Worm (Caenorhabditis elegans) whole organism, mixed stage, embryonic: ENCODE data around the gene lgc-26.

Experiments used
- M03D4.4 ChIP-seq: sonication (generic microtip); optimal IDR thresholded peaks from 2 replicates; lab custom pipeline; 2017; ENCODE audit warnings: mild to moderate bottlenecking, missing genetic modification characterization, missing compliant biosample characterization
- bed-3 ChIP-seq: fragments of 200-800 bp; sonication (Bioruptor generic); optimal IDR thresholded peaks from 3 replicates; lab custom pipeline; 2018; ENCODE audit warnings: mild to moderate bottlenecking, missing genetic modification characterization, moderate library complexity, missing compliant biosample characterization
- blmp-1 ChIP-seq: fragments of 150-350 bp; optimal IDR thresholded peaks from 2 replicates; lab custom pipeline; 2014; ENCODE audit warnings: missing biosample characterization, missing genetic modification characterization
- ceh-39 ChIP-seq: fragments of 150-350 bp; optimal IDR thresholded peaks from 2 replicates; lab custom pipeline; 2014; ENCODE audit warnings: missing biosample characterization, missing genetic modification characterization
- ceh-83 ChIP-seq: fragments of 200-800 bp; sonication (Bioruptor generic); optimal IDR thresholded peaks from 2 replicates; lab custom pipeline; 2018; ENCODE audit warnings: mild to moderate bottlenecking, missing genetic modification characterization, missing compliant biosample characterization
- ces-1 ChIP-seq: fragments of 150-350 bp; optimal IDR thresholded peaks from 2 replicates; lab custom pipeline; 2014; ENCODE audit warnings: missing biosample characterization, missing genetic modification reagents, missing genetic modification characterization
- cnd-1 ChIP-seq: fragments of 200-800 bp; sonication (Bioruptor generic); optimal IDR thresholded peaks from 2 replicates; lab custom pipeline; 2018; ENCODE audit warnings: mild to moderate bottlenecking, missing genetic modification characterization, missing compliant biosample characterization
- drap-1 ChIP-seq: fragments of 200-800 bp; sonication (Bioruptor generic); optimal IDR thresholded peaks from 3 replicates; lab custom pipeline; 2018; ENCODE audit warnings: mild to moderate bottlenecking, missing genetic modification characterization, missing compliant biosample characterization
- elt-1 ChIP-seq: sonication (generic microtip); optimal IDR thresholded peaks from 2 replicates; lab custom pipeline; 2017; ENCODE audit warnings: missing genetic modification characterization, mild to moderate bottlenecking, missing compliant biosample characterization, antibody characterized with exemption, moderate library complexity, borderline replicate concordance; ENCODE audit not compliant: insufficient read depth
- elt-3 ChIP-seq: fragments of 150-350 bp; optimal IDR thresholded peaks from 2 replicates; lab custom pipeline; 2014; ENCODE audit warnings: missing biosample characterization, missing genetic modification characterization
- ham-2 ChIP-seq: fragments of 200-800 bp; sonication (Bioruptor generic); optimal IDR thresholded peaks from 2 replicates; lab custom pipeline; 2018; ENCODE audit warnings: mild to moderate bottlenecking, missing genetic modification characterization, missing compliant biosample characterization
- hlh-1 ChIP-seq: fragments of 150-350 bp; optimal IDR thresholded peaks from 2 replicates; lab custom pipeline; 2014; ENCODE audit warnings: missing biosample characterization, missing genetic modification reagents, missing genetic modification characterization
- lin-13 ChIP-seq: fragments of 150-350 bp; optimal IDR thresholded peaks from 2 replicates; lab custom pipeline; 2014; ENCODE audit warnings: missing biosample characterization, missing genetic modification characterization
- lin-32 ChIP-seq: fragments of 200-800 bp; sonication (Bioruptor generic); optimal IDR thresholded peaks from 2 replicates; lab custom pipeline; 2018; ENCODE audit warnings: mild to moderate bottlenecking, missing genetic modification characterization, missing compliant biosample characterization
- lsy-2 ChIP-seq: fragments of 150-350 bp; optimal IDR thresholded peaks from 2 replicates; lab custom pipeline; 2014; ENCODE audit warnings: missing biosample characterization, missing genetic modification characterization
- mep-1 ChIP-seq: fragments of 150-350 bp; optimal IDR thresholded peaks from 2 replicates; lab custom pipeline; 2017; ENCODE audit warnings: missing biosample characterization, missing genetic modification reagents, missing genetic modification characterization, inconsistent platforms
- mls-2 ChIP-seq: sonication (generic microtip); optimal IDR thresholded peaks from 2 replicates; lab custom pipeline; 2016; ENCODE audit warnings: mild to moderate bottlenecking, missing genetic modification characterization, moderate library complexity, missing compliant biosample characterization
- nhr-12 ChIP-seq: fragments of 150-350 bp; optimal IDR thresholded peaks from 2 replicates; lab custom pipeline; 2014; ENCODE audit warnings: missing biosample characterization, missing genetic modification characterization
- nhr-2 ChIP-seq: fragments of 150-350 bp; optimal IDR thresholded peaks from 2 replicates; lab custom pipeline; 2014; ENCODE audit warnings: missing biosample characterization, missing genetic modification characterization
- nhr-237 ChIP-seq: fragments of 150-350 bp; optimal IDR thresholded peaks from 2 replicates; lab custom pipeline; 2014; ENCODE audit warnings: missing biosample characterization, missing genetic modification characterization
- nhr-28 ChIP-seq: fragments of 150-350 bp; optimal IDR thresholded peaks from 2 replicates; lab custom pipeline; 2014; ENCODE audit warnings: missing biosample characterization, missing genetic modification characterization
- nhr-76 ChIP-seq: sonication (generic microtip); optimal IDR thresholded peaks from 2 replicates; lab custom pipeline; 2017; ENCODE audit warnings: missing biosample characterization, missing genetic modification characterization
- pha-4 ChIP-seq: fragments of 150-350 bp; optimal IDR thresholded peaks from 2 replicates; lab custom pipeline; 2018; ENCODE audit warnings: missing biosample characterization, missing genetic modification reagents, missing genetic modification characterization
- sem-2 ChIP-seq: fragments of 200-800 bp; sonication (Bioruptor generic); optimal IDR thresholded peaks from 2 replicates; lab custom pipeline; 2018; ENCODE audit warnings: mild to moderate bottlenecking, missing genetic modification characterization, missing compliant biosample characterization
- sptf-1 ChIP-seq: sonication (generic microtip); optimal IDR thresholded peaks from 2 replicates; lab custom pipeline; 2017; ENCODE audit warnings: mild to moderate bottlenecking, missing genetic modification characterization, moderate library complexity, missing compliant biosample characterization
- tbx-8 ChIP-seq: fragments of 200-800 bp; sonication (Bioruptor generic); optimal IDR thresholded peaks from 2 replicates; lab custom pipeline; 2018; ENCODE audit warnings: mild to moderate bottlenecking, missing genetic modification characterization, moderate library complexity, missing compliant biosample characterization
- unc-39 ChIP-seq: fragments of 150-350 bp; optimal IDR thresholded peaks from 2 replicates; lab custom pipeline; 2014; ENCODE audit warnings: missing biosample characterization, missing genetic modification characterization
- unc-62 ChIP-seq: fragments of 150-350 bp; optimal IDR thresholded peaks from 2 replicates; lab custom pipeline; 2014; ENCODE audit warnings: missing biosample characterization, missing genetic modification reagents, missing genetic modification characterization
- zip-8 ChIP-seq: fragments of 150-350 bp; optimal IDR thresholded peaks from 2 replicates; lab custom pipeline; 2014; ENCODE audit warnings: missing biosample characterization, missing genetic modification characterization

Gene lgc-26

ce11 chrV:285298-285697, 17.2 kb downstream of the lgc-26 start:
- TF ChIP-seq ham-2 (GFP tag; lab: Kevin White, UChicago) (no peak), zip-8 (no peak), nhr-12 (no peak), M03D4.4 (tag; lab: Kevin White, UChicago) (no peak), blmp-1 (no peak), ceh-39 (tag; lab: Kevin White, UChicago) (no peak), ceh-83 (GFP tag; lab: Kevin White, UChicago) (no peak), lin-32 (GFP tag; lab: Kevin White, UChicago) (no peak), ces-1 (GFP tag; lab: Kevin White, UChicago) (no peak), unc-62 (no peak), nhr-237 (no peak), lsy-2 (no peak), sptf-1 (tag; lab: Kevin White, UChicago) (no peak), hlh-1 (tag; lab: Kevin White, UChicago) (no peak)

- TF ChIP-seq elt-3 (tag; lab: Kevin White, UChicago) (no peak), ceh-83 (GFP tag; lab: Kevin White, UChicago) (no peak)
- TF ChIP-seq, all 35 proteins: peak for 0
These were observed 27.7 kb downstream of the lgc-26 start for ce11 chrV:295802-296201.

- TF ChIP-seq ham-2 (GFP tag; lab: Kevin White, UChicago) (no peak), bed-3 (GFP tag; lab: Kevin White, UChicago) (no peak), elt-1 (tag; lab: Kevin White, UChicago) (no peak), sem-2 (GFP tag; lab: Kevin White, UChicago) (no peak), mep-1 (tag; lab: Kevin White, UChicago) (no peak), nhr-12 (no peak), lin-32 (GFP tag; lab: Kevin White, UChicago) (no peak), lin-13 (no peak), unc-39 (no peak)
These were observed 29.4 kb downstream of the lgc-26 start, which contains the start of gene F33E11.2 for ce11 chrV:297424-297991. TSS of gene F33E11.2 (plus strand) at chrV:297947.

- TF ChIP-seq blmp-1 (no peak), drap-1 (GFP tag; lab: Kevin White, UChicago) (no peak), ham-2 (GFP tag; lab: Kevin White, UChicago) (no peak), pha-4 (no peak), zip-8 (no peak), nhr-28 (tag; lab: Kevin White, UChicago) (no peak), nhr-76 (tag; lab: Kevin White, UChicago) (no peak), nhr-2 (tag; lab: Kevin White, UChicago) (no peak), nhr-237 (no peak), lin-32 (GFP tag; lab: Kevin White, UChicago) (no peak), ceh-39 (tag; lab: Kevin White, UChicago) (no peak), elt-1 (tag; lab: Kevin White, UChicago) (no peak), elt-3 (tag; lab: Kevin White, UChicago) (no peak), cnd-1 (tag; lab: Kevin White, UChicago) (no peak), tbx-8 (GFP tag; lab: Kevin White, UChicago) (no peak), ces-1 (GFP tag; lab: Kevin White, UChicago) (no peak), unc-39 (no peak), M03D4.4 (tag; lab: Kevin White, UChicago) (no peak), unc-62 (no peak), hlh-1 (tag; lab: Kevin White, UChicago) (no peak)
These were observed 30.3 kb downstream of the lgc-26 start for ce11 chrV:298395-298794.

ce11 chrV:303271-303670, 35.2 kb downstream of the lgc-26 start:
- no peak for TF ChIP-seq mep-1 (tag; lab: Kevin White, UChicago)
- TF ChIP-seq nhr-76 (tag; lab: Kevin White, UChicago), result no peak
- TF ChIP-seq lin-32 (GFP tag; lab: Kevin White, UChicago), result no peak
- TF ChIP-seq tbx-8 (GFP tag; lab: Kevin White, UChicago), result no peak
- no peak for TF ChIP-seq elt-3 (tag; lab: Kevin White, UChicago)
- TF ChIP-seq ceh-83 (GFP tag; lab: Kevin White, UChicago), result no peak
- no peak for TF ChIP-seq M03D4.4 (tag; lab: Kevin White, UChicago)
- no peak for TF ChIP-seq bed-3 (GFP tag; lab: Kevin White, UChicago)
- TF ChIP-seq mls-2, result no peak
- no peak for TF ChIP-seq blmp-1
- no peak for TF ChIP-seq sptf-1 (tag; lab: Kevin White, UChicago)
- TF ChIP-seq ces-1 (GFP tag; lab: Kevin White, UChicago), result no peak
- no peak for TF ChIP-seq cnd-1 (tag; lab: Kevin White, UChicago)
- TF ChIP-seq elt-1 (tag; lab: Kevin White, UChicago), result no peak
- TF ChIP-seq unc-62, result no peak
